Fruit fly (Drosophila melanogaster): ENCODE data around the gene KrT95D.

KrT95D gene

dm6 chr3R:23992823-23993797 is 38.5 kb downstream of the KrT95D start, which contains the start of the genes Epp and Rab7:
Gene Epp (minus strand): TSS chr3R:23992916.
Gene Rab7 (plus strand): TSS chr3R:23993008.
- TF ChIP-seq Dfd (GFP tag; optimal IDR thresholded peaks at IDR 0.05) = no peak
- TF ChIP-seq HLH106 (tag; optimal IDR thresholded peaks at IDR 0.05) = peak; percentile 38
- no peak for TF ChIP-seq tai (GFP tag; optimal IDR thresholded peaks at IDR 0.05)
- no peak for TF ChIP-seq CG9705 (GFP tag; optimal IDR thresholded peaks at IDR 0.05)
- TF ChIP-seq Dif (GFP tag; optimal IDR thresholded peaks at IDR 0.05; ENCODE audit: partially characterized antibody) = no peak
- no peak for TF ChIP-seq Rel (GFP tag; optimal IDR thresholded peaks at IDR 0.05)
- TF ChIP-seq Rel (tag; optimal IDR thresholded peaks at IDR 0.05) = peak; percentile 67
- TF ChIP-seq Hr83 (GFP tag; optimal IDR thresholded peaks at IDR 0.05; ENCODE audit: poor library complexity, severe bottlenecking) = peak; percentile 88
- TF ChIP-seq Jra (GFP tag; optimal IDR thresholded peaks at IDR 0.05) = peak; percentile 51
- no peak for TF ChIP-seq Hr78 (GFP tag; optimal IDR thresholded peaks at IDR 0.05)
- no peak for TF ChIP-seq dl (GFP tag; optimal IDR thresholded peaks at IDR 0.05; ENCODE audit: insufficient read depth in 1 of 2, partially characterized antibody in 2 of 2)
- TF ChIP-seq Hnf4 (GFP tag; optimal IDR thresholded peaks at IDR 0.05) = peak; percentile 83
- TF ChIP-seq N (GFP tag; optimal IDR thresholded peaks at IDR 0.05) = no peak
- no peak for TF ChIP-seq lola (GFP tag; optimal IDR thresholded peaks at IDR 0.05)
- TF ChIP-seq br (GFP tag; optimal IDR thresholded peaks at IDR 0.05) = peak; percentile 69
- TF ChIP-seq woc (GFP tag; optimal IDR thresholded peaks at IDR 0.05) = no peak
- TF ChIP-seq fru (GFP tag; optimal IDR thresholded peaks at IDR 0.05) = peak; percentile 55
- TF ChIP-seq jim (GFP tag; optimal IDR thresholded peaks at IDR 0.05) = peak; percentile 9
- peak; percentile 52 for TF ChIP-seq dsf (GFP tag; optimal IDR thresholded peaks at IDR 0.05; ENCODE audit: borderline replicate concordance)
- no peak for TF ChIP-seq Myc (optimal IDR thresholded peaks at IDR 0.05)
- peak; percentile 35 for TF ChIP-seq ey (GFP tag; optimal IDR thresholded peaks at IDR 0.05)
- no peak for TF ChIP-seq Mio (GFP tag; optimal IDR thresholded peaks at IDR 0.05)
- no peak for TF ChIP-seq CrebA (GFP tag; optimal IDR thresholded peaks at IDR 0.05; ENCODE audit: borderline replicate concordance)
- no peak for TF ChIP-seq Abd-B (GFP tag; optimal IDR thresholded peaks at IDR 0.05)
- TF ChIP-seq Vsx2 (GFP tag; optimal IDR thresholded peaks at IDR 0.05; ENCODE audit: partially characterized antibody) = peak; percentile 99
- no peak for TF ChIP-seq sage (GFP tag; optimal IDR thresholded peaks at IDR 0.05)
- TF ChIP-seq h (GFP tag; optimal IDR thresholded peaks at IDR 0.05) = peak; percentile 67
- peak; percentile 17 for TF ChIP-seq psq (GFP tag; optimal IDR thresholded peaks at IDR 0.05)
- no peak for TF ChIP-seq CG32264 (GFP tag; optimal IDR thresholded peaks at IDR 0.05)
- TF ChIP-seq dmrt93B (GFP tag; optimal IDR thresholded peaks at IDR 0.05) = no peak
- TF ChIP-seq usp (GFP tag; optimal IDR thresholded peaks at IDR 0.05) = no peak
- peak; percentile 56 for TF ChIP-seq Sp1 (GFP tag; optimal IDR thresholded peaks at IDR 0.05)
- TF ChIP-seq pan (optimal IDR thresholded peaks at IDR 0.05) = no peak
- TF ChIP-seq rgr (GFP tag; optimal IDR thresholded peaks at IDR 0.05) = peak; percentile 71
- peak; percentile 45 for TF ChIP-seq OdsH (GFP tag; optimal IDR thresholded peaks at IDR 0.05)
- peak; percentile 43 for TF ChIP-seq GATAd (GFP tag; optimal IDR thresholded peaks at IDR 0.05)
- peak in 1 of 2 experiments; percentile 66 for TF ChIP-seq foxo (GFP tag; optimal IDR thresholded peaks at IDR 0.05)
- no peak for TF ChIP-seq brk (GFP tag; optimal IDR thresholded peaks at IDR 0.05)
- TF ChIP-seq sv (GFP tag; optimal IDR thresholded peaks at IDR 0.05) = no peak

dm6 chr3R:23991364-23991763 is 40.3 kb downstream of the KrT95D start:
- no peak for TF ChIP-seq Jra (GFP tag; optimal IDR thresholded peaks at IDR 0.05)
- no peak for TF ChIP-seq dsf (GFP tag; optimal IDR thresholded peaks at IDR 0.05; ENCODE audit: borderline replicate concordance)
- peak; percentile 6 for TF ChIP-seq fru (GFP tag; optimal IDR thresholded peaks at IDR 0.05)

Data from whole organism, wandering third instar larva.